Fruit fly (Drosophila melanogaster): ENCODE data around the gene Jhbp15.

The Jhbp15 gene

dm6 chr3R:21065010-21065695, 14.4 kb upstream of the Jhbp15 start, which contains the start of gene AnxB9 (continued):
- TF ChIP-seq sob (GFP tag; IDR thresholded peaks at IDR 0.05) = peak; percentile 62
- TF ChIP-seq psq (GFP tag; optimal IDR thresholded peaks at IDR 0.05) = no peak
- TF ChIP-seq CG8290 (GFP tag; optimal IDR thresholded peaks at IDR 0.05) = peak; percentile 98
- peak in 1 of 2 experiments; percentile 92 for TF ChIP-seq CG8290 (tag; optimal IDR thresholded peaks at IDR 0.05)
- TF ChIP-seq chinmo (GFP tag; IDR thresholded peaks at IDR 0.05; ENCODE audit: partially characterized antibody) = peak; percentile 82; the same call in 3 of the 4 replicates
- peak; percentile 67 for TF ChIP-seq CG17568 (GFP tag; optimal IDR thresholded peaks at IDR 0.05)
- TF ChIP-seq CG34376 (GFP tag; optimal IDR thresholded peaks at IDR 0.05) = peak; percentile 89
- peak; percentile 40 for TF ChIP-seq CG4617 (GFP tag; optimal IDR thresholded peaks at IDR 0.05; ENCODE audit: borderline replicate concordance)
- peak; percentile 10 for TF ChIP-seq NfI (GFP tag; optimal IDR thresholded peaks at IDR 0.05)
- peak; percentile 6 for TF ChIP-seq CG18619 (GFP tag; optimal IDR thresholded peaks at IDR 0.05)
- peak; percentile 43 for TF ChIP-seq bigmax (GFP tag; optimal IDR thresholded peaks at IDR 0.05)
- TF ChIP-seq sens (GFP tag) = peak; percentile 84
- peak; percentile 79 for TF ChIP-seq Tbp (GFP tag; optimal IDR thresholded peaks at IDR 0.05)
- peak; percentile 13 for TF ChIP-seq oc (tag; optimal IDR thresholded peaks at IDR 0.05)
- TF ChIP-seq CG8924 (tag; optimal IDR thresholded peaks at IDR 0.05) = peak; percentile 19
- TF ChIP-seq CG15601 (tag; optimal IDR thresholded peaks at IDR 0.05) = peak; percentile 8
- TF ChIP-seq zen2 (GFP tag; IDR thresholded peaks at IDR 0.05; ENCODE audit: partially characterized antibody) = peak; percentile 39; the same call in 2 of the 3 replicates
- no peak for TF ChIP-seq CG15479 (GFP tag; optimal IDR thresholded peaks at IDR 0.05)
- no peak for TF ChIP-seq CoRest (tag; optimal IDR thresholded peaks at IDR 0.05)
- peak; percentile 71 for TF ChIP-seq gro (GFP tag; optimal IDR thresholded peaks at IDR 0.05)
- TF ChIP-seq lilli (GFP tag; optimal IDR thresholded peaks at IDR 0.05) = peak; percentile 47
- peak; percentile 28 for TF ChIP-seq unpg (GFP tag; optimal IDR thresholded peaks at IDR 0.05)
- no peak for TF ChIP-seq PHDP (tag; optimal IDR thresholded peaks at IDR 0.05)
- TF ChIP-seq CG32532 (GFP tag; IDR thresholded peaks at IDR 0.05) = peak; percentile 59; the same call in 1 of the 2 replicates
- TF ChIP-seq Pdp1 (GFP tag; optimal IDR thresholded peaks at IDR 0.05) = peak in 1 of 2 experiments; percentile 43
- TF ChIP-seq sqz (GFP tag; optimal IDR thresholded peaks at IDR 0.05) = peak; percentile 33
- peak; percentile 56 for TF ChIP-seq NC2β (GFP tag; optimal IDR thresholded peaks at IDR 0.05)
- TF ChIP-seq Eip74EF (GFP tag; optimal IDR thresholded peaks at IDR 0.05) = peak in 1 of 2 experiments; percentile 49
- peak; percentile 50 for TF ChIP-seq CG11247 (GFP tag; IDR thresholded peaks at IDR 0.05)
- peak; percentile 15 for TF ChIP-seq CG7839 (tag; optimal IDR thresholded peaks at IDR 0.05)
- TF ChIP-seq CG33557 (GFP tag; optimal IDR thresholded peaks at IDR 0.05) = peak; percentile 17
- TF ChIP-seq repo (GFP tag; optimal IDR thresholded peaks at IDR 0.05) = peak; percentile 22
- peak; percentile 4 for TF ChIP-seq D19A (tag; optimal IDR thresholded peaks at IDR 0.05)
- TF ChIP-seq MESR4 (GFP tag; optimal IDR thresholded peaks at IDR 0.05) = peak; percentile 57
- TF ChIP-seq HmgZ (tag; optimal IDR thresholded peaks at IDR 0.05) = peak; percentile 60
- peak; percentile 89 for TF ChIP-seq Med (GFP tag)
- peak; percentile 81 for TF ChIP-seq nom (GFP tag; optimal IDR thresholded peaks at IDR 0.05)
- TF ChIP-seq Vsx1 (GFP tag; optimal IDR thresholded peaks at IDR 0.05) = peak; percentile 19
- TF ChIP-seq CG6854 (GFP tag; optimal IDR thresholded peaks at IDR 0.05) = peak; percentile 48
- peak; percentile 30 for TF ChIP-seq Deaf1 (tag; optimal IDR thresholded peaks at IDR 0.05)
- TF ChIP-seq CG3407 (GFP tag; optimal IDR thresholded peaks at IDR 0.05) = peak; percentile 38
- no peak for TF ChIP-seq pros (GFP tag; optimal IDR thresholded peaks at IDR 0.05)
- TF ChIP-seq amos (GFP tag; IDR thresholded peaks at IDR 0.05; ENCODE audit: partially characterized antibody) = peak; percentile 82; the same call in 1 of the 2 replicates
- peak; percentile 15 for TF ChIP-seq ac (GFP tag; optimal IDR thresholded peaks at IDR 0.05)
- peak; percentile 7 for TF ChIP-seq dmrt99B (tag; optimal IDR thresholded peaks at IDR 0.05)
- TF ChIP-seq NFAT (GFP tag; IDR thresholded peaks at IDR 0.05) = peak; percentile 56; the same call in 1 of the 2 replicates
- peak; percentile 42 for TF ChIP-seq CG17912 (GFP tag; optimal IDR thresholded peaks at IDR 0.05)
- TF ChIP-seq E2f1 (GFP tag; IDR thresholded peaks at IDR 0.05) = peak; percentile 39; the same call in 1 of the 2 replicates

Measured in whole organism, embryonic.